Fruit fly (Drosophila melanogaster) whole organism, wandering third instar larva: ENCODE data around the gene Fit1.

Source experiments
- Abd-B ChIP-seq: fragments of >200 bp; optimal IDR thresholded peaks from 2 replicates; lab custom pipeline; 2017; ENCODE audit warnings: missing biosample characterization, missing genetic modification characterization
- CG32264 ChIP-seq: fragments of 200-800 bp; sonication (Bioruptor generic); optimal IDR thresholded peaks from 2 replicates; lab custom pipeline; 2016; ENCODE audit warnings: missing biosample characterization, missing genetic modification characterization
- Dfd ChIP-seq: fragments of >200 bp; optimal IDR thresholded peaks from 2 replicates; lab custom pipeline; 2017; ENCODE audit warnings: missing biosample characterization, missing genetic modification characterization
- GATAd ChIP-seq: sonication (Bioruptor generic); optimal IDR thresholded peaks from 2 replicates; lab custom pipeline; 2016; ENCODE audit warnings: missing biosample characterization, missing genetic modification characterization
- HLH106 ChIP-seq: fragments of 200-800 bp; optimal IDR thresholded peaks from 3 replicates; lab custom pipeline; 2019; ENCODE audit warnings: missing biosample characterization, mild to moderate bottlenecking, missing genetic modification characterization, moderate library complexity
- Hr78 ChIP-seq: fragments of >200 bp; optimal IDR thresholded peaks from 2 replicates; lab custom pipeline; 2017; ENCODE audit warnings: missing biosample characterization, missing genetic modification characterization
- Hr83 ChIP-seq: fragments of 200-300 bp; sonication (Bioruptor generic); optimal IDR thresholded peaks from 2 replicates; lab custom pipeline; 2016; ENCODE audit warnings: missing biosample characterization, mild to moderate bottlenecking, missing genetic modification characterization, moderate library complexity; ENCODE audit not compliant: poor library complexity, severe bottlenecking
- Jra ChIP-seq: sonication (Bioruptor generic); optimal IDR thresholded peaks from 2 replicates; lab custom pipeline; 2016; ENCODE audit warnings: missing biosample characterization, missing genetic modification characterization
- Myc ChIP-seq: fragments of >200 bp; optimal IDR thresholded peaks from 2 replicates; lab custom pipeline; 2017
- N ChIP-seq: fragments of >200 bp; optimal IDR thresholded peaks from 2 replicates; lab custom pipeline; 2018; ENCODE audit warnings: missing biosample characterization, missing external identifiers, missing genetic modification characterization
- OdsH ChIP-seq: fragments of 200-800 bp; sonication (Bioruptor generic); optimal IDR thresholded peaks from 2 replicates; lab custom pipeline; 2016; ENCODE audit warnings: missing biosample characterization, mild to moderate bottlenecking, missing genetic modification characterization
- Rel ChIP-seq, 2 experiments: fragments of 200-800 bp; sonication (Bioruptor generic) in 1 of 2; optimal IDR thresholded peaks; 2 replicates in 1 of 2; 3 replicates in 1 of 2; lab custom pipeline; 2016 to 2019; ENCODE audit warnings: mild to moderate bottlenecking in 2 of 2, missing biosample characterization in 2 of 2, missing genetic modification characterization in 2 of 2, moderate library complexity in 1 of 2
- Sp1 ChIP-seq: fragments of 200-800 bp; sonication (Bioruptor generic); optimal IDR thresholded peaks from 3 replicates; lab custom pipeline; 2019; ENCODE audit warnings: missing biosample characterization, mild to moderate bottlenecking, missing genetic modification characterization, moderate library complexity
- Vsx2 ChIP-seq: fragments of 200-300, 225-300 bp; sonication (Bioruptor generic); optimal IDR thresholded peaks from 2 replicates; lab custom pipeline; 2018; ENCODE audit warnings: missing biosample characterization, missing genetic modification characterization; ENCODE audit not compliant: partially characterized antibody
- br ChIP-seq: fragments of 200-800 bp; sonication (Bioruptor generic); optimal IDR thresholded peaks from 2 replicates; lab custom pipeline; 2016; ENCODE audit warnings: missing biosample characterization, missing genetic modification characterization
- dmrt93B ChIP-seq: fragments of 200-800 bp; sonication (Bioruptor generic); optimal IDR thresholded peaks from 2 replicates; lab custom pipeline; 2018; ENCODE audit warnings: missing biosample characterization, mild to moderate bottlenecking, missing genetic modification characterization
- dsf ChIP-seq: sonication (Bioruptor generic); optimal IDR thresholded peaks from 2 replicates; lab custom pipeline; 2016; ENCODE audit warnings: missing biosample characterization, missing genetic modification characterization, borderline replicate concordance
- ey ChIP-seq: fragments of 200-800 bp; sonication (Bioruptor generic); optimal IDR thresholded peaks from 2 replicates; lab custom pipeline; 2016; ENCODE audit warnings: missing biosample characterization, missing genetic modification characterization
- foxo ChIP-seq, 2 experiments: fragments of 200-800 bp; sonication (Bioruptor generic); optimal IDR thresholded peaks; 2 replicates in 1 of 2; 3 replicates in 1 of 2; lab custom pipeline; 2016 to 2017; ENCODE audit warnings: missing biosample characterization in 2 of 2, missing genetic modification characterization in 2 of 2
- fru ChIP-seq: fragments of 200-800 bp; sonication (Bioruptor generic); optimal IDR thresholded peaks from 3 replicates; lab custom pipeline; 2016; ENCODE audit warnings: missing biosample characterization, mild to moderate bottlenecking, missing genetic modification characterization
- h ChIP-seq: fragments of 200-800 bp; sonication (Bioruptor generic); optimal IDR thresholded peaks from 3 replicates; lab custom pipeline; 2016; ENCODE audit warnings: missing biosample characterization, mild to moderate bottlenecking, missing genetic modification characterization
- jim ChIP-seq: fragments of 175-275, 200-325 bp; sonication (Bioruptor generic); optimal IDR thresholded peaks from 2 replicates; lab custom pipeline; 2016; ENCODE audit warnings: missing biosample characterization, mild to moderate bottlenecking, missing genetic modification characterization
- lola ChIP-seq: fragments of >200 bp; optimal IDR thresholded peaks from 2 replicates; lab custom pipeline; 2017; ENCODE audit warnings: missing biosample characterization, missing genetic modification characterization
- pan ChIP-seq: fragments of >200 bp; optimal IDR thresholded peaks from 2 replicates; lab custom pipeline; 2017
- psq ChIP-seq: fragments of 200-800 bp; sonication (Bioruptor generic); optimal IDR thresholded peaks from 3 replicates; lab custom pipeline; 2017; ENCODE audit warnings: missing biosample characterization, mild to moderate bottlenecking, missing genetic modification characterization, moderate library complexity
- rgr ChIP-seq: fragments of 200-800 bp; sonication (Bioruptor generic); optimal IDR thresholded peaks from 3 replicates; lab custom pipeline; 2016; ENCODE audit warnings: missing biosample characterization, mild to moderate bottlenecking, missing genetic modification characterization
- sage ChIP-seq: fragments of 200-800 bp; sonication (Bioruptor generic); optimal IDR thresholded peaks from 2 replicates; lab custom pipeline; 2016; ENCODE audit warnings: missing biosample characterization, mild to moderate bottlenecking, missing genetic modification characterization
- sv ChIP-seq: fragments of 200-800 bp; sonication (Bioruptor generic); optimal IDR thresholded peaks from 3 replicates; lab custom pipeline; 2016; ENCODE audit warnings: missing biosample characterization, missing genetic modification characterization
- tai ChIP-seq: sonication (Bioruptor generic); optimal IDR thresholded peaks from 2 replicates; lab custom pipeline; 2016; ENCODE audit warnings: missing biosample characterization, missing genetic modification characterization
- usp ChIP-seq: fragments of >200 bp; optimal IDR thresholded peaks from 2 replicates; lab custom pipeline; 2017; ENCODE audit warnings: missing biosample characterization, missing genetic modification characterization
- woc ChIP-seq: sonication (Bioruptor generic); optimal IDR thresholded peaks from 2 replicates; lab custom pipeline; 2016; ENCODE audit warnings: missing biosample characterization, mild to moderate bottlenecking, missing genetic modification characterization

The Fit1 gene

dm6 chr3L:4108072-4108843, 4.9 kb downstream of the Fit1 start, which contains the start of gene Ack:
Gene Ack, plus strand, starts transcription at chr3L:4108186.
- TF ChIP-seq Dfd (GFP tag; lab: Kevin White, UChicago): no peak
- TF ChIP-seq OdsH (GFP tag; lab: Kevin White, UChicago): no peak
- TF ChIP-seq Hr78 (GFP tag; lab: Kevin White, UChicago): peak; percentile 35
- no peak for TF ChIP-seq woc
- TF ChIP-seq Vsx2 (GFP tag; lab: Kevin White, UChicago): no peak
- TF ChIP-seq CG32264: no peak
- TF ChIP-seq rgr (GFP tag; lab: Kevin White, UChicago): no peak
- peak; percentile 72 for TF ChIP-seq N (GFP tag; lab: Kevin White, UChicago)

- peak; percentile 21 for TF ChIP-seq Jra
- peak; percentile 28 for TF ChIP-seq HLH106 (tag; lab: Kevin White, UChicago)
- TF ChIP-seq sv (GFP tag; lab: Kevin White, UChicago): peak; percentile 67
- no peak for TF ChIP-seq tai
- TF ChIP-seq Rel (GFP tag; optimal IDR thresholded peaks at IDR 0.05; lab: Kevin White, UChicago): no peak
- no peak for TF ChIP-seq Rel (tag; optimal IDR thresholded peaks at IDR 0.05; lab: Kevin White, UChicago)
- TF ChIP-seq woc: peak; percentile 28
- peak in 1 of 2 experiments; percentile 27 for TF ChIP-seq foxo (GFP tag; optimal IDR thresholded peaks at IDR 0.05; lab: Kevin White, UChicago)
- TF ChIP-seq rgr (GFP tag; lab: Kevin White, UChicago): peak; percentile 36
- peak; percentile 46 for TF ChIP-seq h (GFP tag; lab: Kevin White, UChicago)
- peak; percentile 26 for TF ChIP-seq Sp1 (GFP tag; lab: Kevin White, UChicago)
- TF ChIP-seq sage (GFP tag; lab: Kevin White, UChicago): no peak
- peak; percentile 29 for TF ChIP-seq ey (GFP tag; lab: Kevin White, UChicago)
- peak; percentile 27 for TF ChIP-seq psq (GFP tag; lab: Kevin White, UChicago)
- no peak for TF ChIP-seq Hr83
- TF ChIP-seq dmrt93B: peak; percentile 2
- peak; percentile 59 for TF ChIP-seq fru
- TF ChIP-seq br: peak; percentile 44
Measured at dm6 chr3L:4108844-4109494, 5.6 kb downstream of the Fit1 start.

dm6 chr3L:4110212-4110611, 6.8 kb downstream of the Fit1 start:
- no peak for TF ChIP-seq sage (GFP tag; lab: Kevin White, UChicago)
- TF ChIP-seq pan (lab: Kevin White, UChicago): no peak
- no peak for TF ChIP-seq HLH106 (tag; lab: Kevin White, UChicago)
- TF ChIP-seq CG32264: no peak
- no peak for TF ChIP-seq Rel (GFP tag; optimal IDR thresholded peaks at IDR 0.05; lab: Kevin White, UChicago)
- no peak for TF ChIP-seq Rel (tag; optimal IDR thresholded peaks at IDR 0.05; lab: Kevin White, UChicago)
- no peak for TF ChIP-seq Myc (lab: Kevin White, UChicago)
- no peak for TF ChIP-seq rgr (GFP tag; lab: Kevin White, UChicago)
- TF ChIP-seq Abd-B (GFP tag; lab: Kevin White, UChicago): no peak
- TF ChIP-seq GATAd: no peak
- no peak for TF ChIP-seq ey (GFP tag; lab: Kevin White, UChicago)
- no peak for TF ChIP-seq dmrt93B

dm6 chr3L:4113998-4114397, 10.6 kb downstream of the Fit1 start:
- TF ChIP-seq pan (lab: Kevin White, UChicago) (no peak), N (GFP tag; lab: Kevin White, UChicago) (no peak), OdsH (GFP tag; lab: Kevin White, UChicago) (no peak), lola (GFP tag; lab: Kevin White, UChicago) (no peak), Abd-B (GFP tag; lab: Kevin White, UChicago) (no peak), CG32264 (no peak), usp (GFP tag; lab: Kevin White, UChicago) (no peak), Hr78 (GFP tag; lab: Kevin White, UChicago) (no peak)

dm6 chr3L:4115107-4115506, 11.7 kb downstream of the Fit1 start:
- TF ChIP-seq pan (lab: Kevin White, UChicago) (no peak), sage (GFP tag; lab: Kevin White, UChicago) (no peak), Myc (lab: Kevin White, UChicago) (no peak), dsf (GFP tag; lab: Kevin White, UChicago) (no peak), Rel (GFP tag; optimal IDR thresholded peaks at IDR 0.05; lab: Kevin White, UChicago) (no peak), Rel (tag; optimal IDR thresholded peaks at IDR 0.05; lab: Kevin White, UChicago) (no peak), Vsx2 (GFP tag; lab: Kevin White, UChicago) (no peak), Jra (no peak), h (GFP tag; lab: Kevin White, UChicago) (no peak), Hr78 (GFP tag; lab: Kevin White, UChicago) (no peak), jim (GFP tag; lab: Kevin White, UChicago) (no peak), tai (no peak), Dfd (GFP tag; lab: Kevin White, UChicago) (no peak)
